Worm (Caenorhabditis elegans): ENCODE results near the gene fbxb-83.

DNA sequence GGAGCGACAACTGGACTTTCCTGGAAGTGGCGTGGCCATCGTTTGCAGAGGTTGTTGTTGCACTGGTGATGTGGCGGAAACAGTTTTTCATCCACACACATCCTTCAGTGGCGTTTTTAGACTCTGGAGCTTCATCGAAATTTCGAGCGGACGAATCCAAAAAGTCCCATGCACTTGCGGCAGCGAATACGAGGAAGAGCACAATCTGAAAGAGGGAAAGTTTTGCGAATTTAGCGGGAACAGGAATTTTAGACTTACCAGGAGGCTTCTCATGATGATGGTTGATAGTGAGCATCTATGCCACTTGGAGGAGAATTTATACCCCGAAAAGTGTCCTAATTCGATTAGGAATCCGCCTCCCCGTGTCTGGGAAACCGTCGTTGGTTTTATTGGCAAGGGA, 32.7 kb upstream of the fbxb-83 start, which contains the start of gene F40G9.14:
- TF ChIP-seq ces-1 (GFP tag; optimal IDR thresholded peaks at IDR 0.05) (no peak), unc-62 (GFP tag; optimal IDR thresholded peaks at IDR 0.05) (no peak), lin-13 (GFP tag; optimal IDR thresholded peaks at IDR 0.05) (no peak), pag-3 (tag; optimal IDR thresholded peaks at IDR 0.05; ENCODE audit: borderline replicate concordance, insufficient read depth) (no peak)
